Worm (Caenorhabditis elegans): ENCODE results near the gene egl-9.
A peak's percentile ranks its signal among the peaks of the same experiment; 100 is the strongest.

The egl-9 gene

ce11 chrV:10463276-10463675 lies 5.0 kb upstream of the egl-9 start, which contains the start of gene F22E12.3:
Gene F22E12.3 (minus strand): TSS chrV:10463376.
- TF ChIP-seq med-1 (GFP tag; optimal IDR thresholded peaks at IDR 0.05; ENCODE audit: insufficient read depth) (no peak), ztf-23 (GFP tag; IDR thresholded peaks at IDR 0.05) (no peak), klf-2 (GFP tag; conservative IDR thresholded peaks at IDR 0.05) (no peak), ref-1 (GFP tag; conservative IDR thresholded peaks at IDR 0.05) (no peak), T22C8.4 (GFP tag; IDR thresholded peaks at IDR 0.05) (no peak), cog-1 (tag; optimal IDR thresholded peaks at IDR 0.05) (no peak), flt-1 (GFP tag; IDR thresholded peaks at IDR 0.05) (no peak), ztf-29 (GFP tag; IDR thresholded peaks at IDR 0.05) (no peak), tab-1 (GFP tag; IDR thresholded peaks at IDR 0.05) (no peak)

DNA sequence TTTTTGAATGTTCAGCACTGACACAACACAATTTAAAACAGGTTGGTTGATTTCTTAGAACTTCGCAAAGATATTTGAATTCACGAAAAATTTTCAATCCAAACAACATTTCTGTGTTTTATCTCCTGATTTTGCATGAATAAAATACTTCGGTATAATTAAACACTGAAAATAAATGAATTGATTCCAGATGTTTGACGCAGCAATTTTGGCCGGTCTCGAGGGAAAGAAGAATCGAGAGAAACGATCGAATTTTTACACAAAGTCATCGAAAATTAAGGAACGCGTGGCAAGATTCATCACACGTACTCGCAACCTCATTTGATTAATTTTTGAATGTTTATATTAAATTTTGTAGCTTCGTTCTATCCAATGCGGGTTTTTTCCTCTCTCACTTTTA lies 4.2 kb upstream of the egl-9 start:
- no peak for TF ChIP-seq flt-1 (GFP tag; IDR thresholded peaks at IDR 0.05)
- TF ChIP-seq klf-2 (GFP tag; conservative IDR thresholded peaks at IDR 0.05), result no peak
- no peak for TF ChIP-seq ztf-29 (GFP tag; IDR thresholded peaks at IDR 0.05)
- no peak for TF ChIP-seq tab-1 (GFP tag; IDR thresholded peaks at IDR 0.05)
- no peak for TF ChIP-seq cog-1 (tag; optimal IDR thresholded peaks at IDR 0.05)
- no peak for TF ChIP-seq med-1 (GFP tag; optimal IDR thresholded peaks at IDR 0.05; ENCODE audit: insufficient read depth)
- TF ChIP-seq ztf-23 (GFP tag; IDR thresholded peaks at IDR 0.05), result no peak
- TF ChIP-seq ref-1 (GFP tag; conservative IDR thresholded peaks at IDR 0.05), result no peak
- no peak for TF ChIP-seq T22C8.4 (GFP tag; IDR thresholded peaks at IDR 0.05)

ce11 chrV:10464746-10465145 lies 3.6 kb upstream of the egl-9 start:
- TF ChIP-seq T22C8.4 (GFP tag; IDR thresholded peaks at IDR 0.05) (no peak), ztf-29 (GFP tag; IDR thresholded peaks at IDR 0.05) (no peak)

DNA sequence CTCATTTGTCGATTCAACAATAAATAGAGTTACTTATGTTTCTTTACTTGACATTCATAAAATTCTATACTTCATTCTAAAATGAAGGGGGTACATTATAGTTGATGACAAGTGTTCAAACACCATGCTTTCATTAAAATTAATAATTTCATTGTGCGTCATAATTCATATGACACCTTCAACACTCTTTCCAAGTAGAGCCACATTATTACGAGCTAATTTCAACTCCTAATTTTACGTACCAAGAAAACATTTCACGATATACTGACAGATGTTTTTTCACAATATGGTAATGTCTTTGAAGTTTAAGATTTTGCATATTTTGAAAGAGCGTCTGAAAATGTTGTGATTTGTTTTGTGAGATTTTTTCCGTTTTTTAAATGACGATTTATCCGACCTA lies 2.8 kb upstream of the egl-9 start:
- no peak for TF ChIP-seq cog-1 (tag; optimal IDR thresholded peaks at IDR 0.05)
- no peak for TF ChIP-seq klf-2 (GFP tag; conservative IDR thresholded peaks at IDR 0.05)

DNA sequence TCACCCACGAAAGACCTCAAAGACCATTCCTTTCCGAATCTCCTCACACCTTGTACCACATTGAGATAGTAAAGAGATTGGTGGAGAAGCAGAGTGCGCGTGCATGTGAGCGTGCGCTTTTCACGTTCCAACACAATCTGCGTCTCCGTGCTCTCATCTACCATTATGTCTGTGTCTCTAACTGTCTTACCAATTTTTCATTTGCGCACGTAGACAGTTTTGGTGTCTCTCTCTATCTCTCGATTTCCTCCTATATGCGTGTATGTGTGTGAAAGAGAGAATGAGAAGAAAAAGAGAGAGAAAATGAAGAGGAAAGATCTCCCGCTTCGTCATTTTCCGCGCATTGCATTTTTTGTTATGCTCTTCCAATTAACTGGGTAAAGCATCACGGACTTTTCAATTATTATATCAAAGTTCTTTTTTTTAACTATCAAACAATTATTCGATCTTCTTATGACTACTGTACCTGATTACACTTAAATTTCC lies 1.7 kb upstream of the egl-9 start:
- no peak for TF ChIP-seq klf-2 (GFP tag; conservative IDR thresholded peaks at IDR 0.05)
- 0 out of 2 replicates have a peak, but pooled peaks have one; percentile 50 for TF ChIP-seq ztf-23 (GFP tag; IDR thresholded peaks at IDR 0.05)
- peak; percentile 93 for TF ChIP-seq cog-1 (tag; optimal IDR thresholded peaks at IDR 0.05)
- peak; percentile 72 for TF ChIP-seq flt-1 (GFP tag; IDR thresholded peaks at IDR 0.05)
- no peak for TF ChIP-seq T22C8.4 (GFP tag; IDR thresholded peaks at IDR 0.05)
- TF ChIP-seq ztf-29 (GFP tag; IDR thresholded peaks at IDR 0.05), result peak; percentile 38; the same call in 1 of the 2 replicates

DNA sequence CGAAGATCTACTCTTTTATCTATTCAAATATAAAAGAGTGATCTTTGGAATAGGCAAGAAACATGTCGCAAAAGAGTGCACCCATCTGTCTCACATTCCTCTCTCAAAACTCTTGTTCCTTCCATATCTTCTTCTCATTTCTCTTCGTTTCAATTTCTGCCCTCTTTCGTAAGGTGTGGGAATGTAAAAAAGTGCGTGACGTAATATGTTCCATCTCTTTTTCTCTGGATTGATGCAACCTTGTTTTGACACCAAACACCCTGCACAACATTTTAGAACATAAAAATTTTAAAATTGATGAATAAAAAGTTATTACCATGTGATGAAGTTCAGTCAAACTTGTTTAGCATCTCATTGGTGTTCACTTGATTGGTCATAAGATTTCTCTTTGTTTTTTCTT lies 1.2 kb upstream of the egl-9 start:
- TF ChIP-seq klf-2 (GFP tag; conservative IDR thresholded peaks at IDR 0.05) (no peak), T22C8.4 (GFP tag; IDR thresholded peaks at IDR 0.05) (no peak), ztf-23 (GFP tag; IDR thresholded peaks at IDR 0.05) (no peak), ztf-29 (GFP tag; IDR thresholded peaks at IDR 0.05) (no peak), med-1 (GFP tag; optimal IDR thresholded peaks at IDR 0.05; ENCODE audit: insufficient read depth) (no peak), tab-1 (GFP tag; IDR thresholded peaks at IDR 0.05) (no peak), ref-1 (GFP tag; conservative IDR thresholded peaks at IDR 0.05) (no peak), cog-1 (tag; optimal IDR thresholded peaks at IDR 0.05) (no peak), flt-1 (GFP tag; IDR thresholded peaks at IDR 0.05) (no peak)

DNA sequence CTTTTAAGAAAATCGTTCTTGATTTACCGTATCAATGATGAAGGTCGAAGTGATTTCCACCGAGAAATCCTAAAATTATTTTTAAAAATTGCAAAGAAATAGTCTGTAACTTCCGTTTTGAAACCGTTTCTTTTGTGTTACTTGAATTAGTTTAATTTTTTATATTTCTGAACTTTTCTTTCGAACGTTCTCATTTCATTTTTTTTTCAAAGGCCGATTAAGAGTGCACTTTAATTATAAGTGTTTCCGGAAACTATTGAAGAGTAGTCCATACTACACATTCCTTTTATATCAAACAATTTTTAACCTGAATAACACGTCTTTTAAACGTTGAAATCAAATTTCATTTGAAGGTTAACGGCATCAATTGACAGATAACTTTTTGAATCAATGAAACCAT lies 658 bp upstream of the egl-9 start:
- TF ChIP-seq flt-1 (GFP tag; IDR thresholded peaks at IDR 0.05) (no peak), ref-1 (GFP tag; conservative IDR thresholded peaks at IDR 0.05) (no peak), ztf-23 (GFP tag; IDR thresholded peaks at IDR 0.05) (no peak)

DNA sequence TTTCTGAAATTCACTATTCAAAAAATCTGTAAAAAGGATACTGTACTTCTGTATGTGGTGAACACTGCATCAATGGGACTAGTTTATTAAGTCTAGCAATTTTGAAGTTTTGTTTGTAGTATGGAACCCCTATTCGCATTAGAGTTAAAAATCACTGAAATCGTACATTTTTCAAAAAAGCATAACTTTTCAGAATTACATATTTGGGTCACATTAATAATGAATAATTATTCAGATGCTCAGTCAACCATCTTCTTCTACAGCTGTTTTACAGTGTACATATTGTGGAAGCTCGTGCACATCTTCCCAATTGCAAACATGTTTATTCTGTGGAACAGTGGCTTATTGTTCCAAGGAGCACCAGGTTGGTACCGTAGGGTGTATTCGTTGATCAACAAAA lies 392 bp downstream of the egl-9 start:
- TF ChIP-seq T22C8.4 (GFP tag; IDR thresholded peaks at IDR 0.05), result no peak
- TF ChIP-seq flt-1 (GFP tag; IDR thresholded peaks at IDR 0.05), result no peak
- no peak for TF ChIP-seq cog-1 (tag; optimal IDR thresholded peaks at IDR 0.05)
- TF ChIP-seq ref-1 (GFP tag; conservative IDR thresholded peaks at IDR 0.05), result no peak
- TF ChIP-seq med-1 (GFP tag; optimal IDR thresholded peaks at IDR 0.05; ENCODE audit: insufficient read depth), result no peak
- no peak for TF ChIP-seq ztf-29 (GFP tag; IDR thresholded peaks at IDR 0.05)
- TF ChIP-seq klf-2 (GFP tag; conservative IDR thresholded peaks at IDR 0.05), result no peak
- no peak for TF ChIP-seq tab-1 (GFP tag; IDR thresholded peaks at IDR 0.05)
- TF ChIP-seq ztf-23 (GFP tag; IDR thresholded peaks at IDR 0.05), result no peak

DNA sequence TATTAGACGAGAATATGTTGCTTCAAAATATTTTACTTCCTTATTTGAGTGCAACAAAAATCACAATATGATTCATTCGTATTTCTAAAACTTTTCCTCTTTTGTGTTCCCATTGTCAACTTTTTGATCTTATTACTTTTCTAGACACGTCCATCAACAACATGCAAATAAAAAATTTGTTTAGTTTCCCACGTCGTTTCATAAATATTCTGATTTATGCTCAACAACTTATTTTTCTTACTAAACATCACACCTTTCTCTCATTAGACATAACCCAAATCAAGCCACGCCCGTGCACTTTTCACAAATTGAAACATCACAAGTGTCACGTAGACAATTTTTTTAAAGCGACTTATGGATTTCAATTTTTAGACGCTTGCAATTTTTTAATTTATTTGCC lies 1.5 kb downstream of the egl-9 start:
- TF ChIP-seq ztf-23 (GFP tag; IDR thresholded peaks at IDR 0.05), result no peak
- no peak for TF ChIP-seq ztf-29 (GFP tag; IDR thresholded peaks at IDR 0.05)
- no peak for TF ChIP-seq flt-1 (GFP tag; IDR thresholded peaks at IDR 0.05)
- TF ChIP-seq ref-1 (GFP tag; conservative IDR thresholded peaks at IDR 0.05), result no peak
- TF ChIP-seq T22C8.4 (GFP tag; IDR thresholded peaks at IDR 0.05), result no peak
- TF ChIP-seq klf-2 (GFP tag; conservative IDR thresholded peaks at IDR 0.05), result no peak
- no peak for TF ChIP-seq cog-1 (tag; optimal IDR thresholded peaks at IDR 0.05)
- TF ChIP-seq tab-1 (GFP tag; IDR thresholded peaks at IDR 0.05), result no peak
- TF ChIP-seq med-1 (GFP tag; optimal IDR thresholded peaks at IDR 0.05; ENCODE audit: insufficient read depth), result no peak

DNA sequence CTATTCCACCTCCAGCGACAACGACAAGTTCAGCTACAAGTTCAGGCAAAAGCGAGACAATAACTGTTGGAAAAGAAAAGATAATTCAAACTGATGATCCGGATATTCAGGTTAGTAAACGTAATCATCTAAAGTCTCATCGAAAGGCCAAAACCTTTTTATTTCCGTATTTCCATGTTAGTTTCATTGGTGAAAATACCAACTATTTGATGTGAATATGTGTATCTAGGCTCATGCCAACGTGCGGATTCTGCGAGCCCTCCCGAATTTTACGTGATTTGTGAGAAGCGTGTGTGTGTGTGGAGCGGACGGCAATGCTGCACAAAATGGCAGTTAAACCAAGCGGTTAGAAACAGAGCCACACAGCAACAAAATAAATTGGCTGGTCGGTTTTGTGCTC lies 2.7 kb downstream of the egl-9 start:
- TF ChIP-seq flt-1 (GFP tag; IDR thresholded peaks at IDR 0.05) (no peak), med-1 (GFP tag; optimal IDR thresholded peaks at IDR 0.05; ENCODE audit: insufficient read depth) (no peak), ref-1 (GFP tag; conservative IDR thresholded peaks at IDR 0.05) (no peak), ztf-29 (GFP tag; IDR thresholded peaks at IDR 0.05) (no peak), cog-1 (tag; optimal IDR thresholded peaks at IDR 0.05) (no peak), tab-1 (GFP tag; IDR thresholded peaks at IDR 0.05) (no peak), T22C8.4 (GFP tag; IDR thresholded peaks at IDR 0.05) (no peak), klf-2 (GFP tag; conservative IDR thresholded peaks at IDR 0.05) (no peak), ztf-23 (GFP tag; IDR thresholded peaks at IDR 0.05) (no peak)

Data from whole organism, midembryonic.